Worm (Caenorhabditis elegans): ENCODE measurements around the gene sru-45.

DNA sequence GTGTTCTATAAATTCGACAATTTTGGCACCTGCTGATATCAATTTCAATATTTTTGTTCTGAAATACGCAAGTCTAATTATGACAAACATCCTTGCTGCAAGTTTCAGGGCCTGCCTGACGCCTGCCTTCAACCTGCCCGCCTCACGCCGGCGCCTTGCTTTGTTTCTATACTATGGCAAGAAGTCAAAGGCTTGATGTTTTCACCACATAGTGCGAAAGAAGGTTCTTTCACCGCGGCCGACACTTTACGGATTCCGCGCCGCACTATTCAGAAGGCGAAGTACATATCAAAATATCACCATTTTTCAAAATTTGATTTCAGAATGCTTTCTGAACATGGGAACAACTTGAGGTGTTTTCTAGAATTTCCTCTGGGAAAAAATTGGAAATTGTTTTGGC is 23.7 kb downstream of the sru-45 start:
- TF ChIP-seq sea-1 (GFP tag; conservative IDR thresholded peaks at IDR 0.05) = no peak
- TF ChIP-seq ama-1 (optimal IDR thresholded peaks at IDR 0.05) = no peak
- no peak for TF ChIP-seq pes-1 (GFP tag; IDR thresholded peaks at IDR 0.05)
- TF ChIP-seq ceh-36 (tag; optimal IDR thresholded peaks at IDR 0.05) = no peak

Measured in whole organism, early embryonic.